Worm (Caenorhabditis elegans): ENCODE data around the gene del-5.

- no peak for TF ChIP-seq dao-5 (tag; optimal IDR thresholded peaks at IDR 0.05)
- no peak for TF ChIP-seq W03F9.2 (tag; optimal IDR thresholded peaks at IDR 0.05)
- no peak for TF ChIP-seq him-1 (tag; optimal IDR thresholded peaks at IDR 0.05)
Measured at ce11 chrX:10965508-10965907, 42.5 kb downstream of the del-5 start.
